Fruit fly (Drosophila melanogaster) S2 (cell line): ENCODE data around the gene step.

ENCODE experiments used
- CG8478 ChIP-seq: fragments of >200 bp; optimal IDR thresholded peaks from 2 replicates; lab custom pipeline; 2018
- CTCF ChIP-seq, 2 experiments: fragments of >200 bp; optimal IDR thresholded peaks; 2 replicates each; lab custom pipeline; 2018

DNA sequence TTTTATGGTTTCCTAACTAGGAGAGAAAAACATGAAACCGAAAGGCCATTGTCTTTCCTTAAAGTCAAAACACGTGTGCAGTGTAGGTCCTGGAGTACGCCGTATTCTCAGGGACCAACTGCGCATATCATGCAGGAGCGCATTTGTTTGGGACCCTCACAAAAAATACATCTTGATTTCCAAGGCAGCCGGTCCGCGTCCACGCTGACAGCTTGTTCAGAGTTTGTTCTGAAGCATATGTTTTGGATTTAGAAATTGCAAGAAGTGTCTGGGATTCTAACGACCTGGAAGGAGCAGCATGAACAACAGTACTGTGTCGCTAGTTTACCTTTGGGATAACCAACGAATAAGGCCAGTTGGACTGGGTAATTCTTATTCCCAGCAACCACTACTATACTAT is 8.3 kb downstream of the step start:
- no peak for TF ChIP-seq CG8478 (lab: Kevin White, UChicago)
- no peak for TF ChIP-seq CTCF (optimal IDR thresholded peaks at IDR 0.05; lab: Kevin White, UChicago)
